Worm (Caenorhabditis elegans) whole organism, dauer: ENCODE measurements around the gene lin-9.

Experiments used
- unc-62 ChIP-seq: sonication (generic microtip); optimal IDR thresholded peaks from 2 replicates; lab custom pipeline; 2017; ENCODE audit warnings: missing biosample characterization, missing genetic modification reagents, missing genetic modification characterization

lin-9 gene

DNA sequence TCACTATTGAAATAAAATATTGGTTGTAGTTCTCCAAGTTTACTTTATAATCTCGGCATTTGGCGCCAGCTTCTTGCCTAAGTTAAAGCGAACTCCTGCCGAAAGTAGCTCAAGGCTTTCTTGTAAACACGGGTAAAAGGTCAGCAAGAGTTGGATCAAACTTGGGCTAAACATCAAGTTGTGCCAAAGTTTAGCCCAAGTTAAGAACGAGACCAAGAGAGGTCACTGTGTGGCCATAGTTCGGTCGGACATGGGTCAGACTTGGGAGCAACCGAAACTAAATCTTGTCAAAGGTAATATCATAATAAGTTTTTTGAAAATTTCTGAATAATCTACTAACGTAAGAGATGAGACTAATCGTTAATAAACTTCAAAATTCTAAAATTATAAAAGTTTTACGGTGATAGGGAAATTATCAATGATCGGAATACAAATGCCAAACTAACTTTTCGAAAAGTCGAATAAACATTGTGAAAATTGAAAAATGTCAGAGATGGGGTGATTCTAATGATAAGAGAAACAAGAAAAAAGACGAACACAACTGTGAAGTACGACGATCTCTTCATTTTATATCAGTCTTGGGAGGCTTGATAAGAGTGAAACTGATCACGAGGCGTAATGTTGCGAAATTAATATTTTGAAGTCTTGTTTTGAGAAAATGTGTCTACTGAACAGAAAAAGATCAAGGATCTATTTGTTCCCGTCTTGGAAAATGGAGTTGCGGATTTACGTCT lies 35.8 kb downstream of the lin-9 start:
- no peak for TF ChIP-seq unc-62 (GFP tag; lab: Kevin White, UChicago)

DNA sequence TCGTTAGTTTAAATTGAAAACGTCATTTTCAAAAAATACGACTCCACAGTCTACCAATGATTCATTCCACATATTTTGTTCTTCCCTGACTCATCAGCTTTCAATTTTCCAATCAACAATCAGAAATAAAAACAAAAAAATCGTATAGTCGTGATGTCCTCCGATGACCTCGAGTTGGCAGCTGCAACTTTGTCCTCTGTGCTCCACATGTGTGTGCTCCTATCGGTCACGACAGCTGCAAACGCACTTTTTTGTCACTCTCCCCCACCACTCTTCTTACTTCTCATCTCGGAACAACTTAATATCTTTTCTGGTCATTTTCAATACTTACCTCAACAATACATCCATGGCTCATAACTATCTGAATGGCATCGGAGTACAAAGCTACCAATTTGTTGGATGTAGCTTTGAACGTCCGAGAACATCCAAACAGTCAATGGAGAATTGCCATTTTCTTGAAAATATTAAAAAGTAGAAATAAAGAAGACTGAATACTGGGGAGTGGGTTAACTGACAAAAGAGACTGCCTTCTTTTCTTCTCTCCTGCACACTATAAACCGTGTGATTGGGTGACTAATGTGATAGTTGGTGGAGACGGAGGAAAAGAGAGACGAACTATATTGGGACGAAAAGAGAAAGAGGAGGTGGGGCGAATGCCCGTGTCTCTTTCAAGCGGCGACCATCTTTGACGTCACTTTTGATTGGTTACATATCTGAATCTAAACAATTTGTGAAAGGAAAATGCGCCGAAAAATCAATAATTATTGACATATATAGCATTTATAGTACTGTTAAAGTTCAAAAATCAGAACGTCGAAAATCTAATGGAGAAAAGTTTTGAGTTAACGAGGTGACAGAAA lies 36.7 kb downstream of the lin-9 start:
- TF ChIP-seq unc-62 (GFP tag; lab: Kevin White, UChicago): no peak

DNA sequence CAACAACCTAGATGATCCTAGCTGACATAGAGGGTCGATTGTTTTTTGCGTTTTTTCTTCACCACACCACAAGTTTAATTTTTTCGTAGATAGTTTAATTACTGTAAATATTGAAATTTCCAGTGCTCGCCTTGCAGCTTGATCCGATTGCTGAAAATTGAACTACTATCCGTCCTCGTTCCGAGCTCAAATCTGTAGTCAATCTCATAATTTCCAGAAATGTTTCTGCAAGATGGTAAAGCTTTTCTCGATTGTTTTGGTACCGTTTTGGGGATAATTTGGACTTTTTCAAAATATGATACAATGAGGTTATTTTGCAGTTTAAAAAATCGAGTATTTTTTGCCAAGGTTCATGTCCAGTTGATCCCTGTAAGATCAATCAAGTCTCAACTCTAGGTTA lies 37.9 kb downstream of the lin-9 start:
- TF ChIP-seq unc-62 (GFP tag; lab: Kevin White, UChicago): no peak

DNA sequence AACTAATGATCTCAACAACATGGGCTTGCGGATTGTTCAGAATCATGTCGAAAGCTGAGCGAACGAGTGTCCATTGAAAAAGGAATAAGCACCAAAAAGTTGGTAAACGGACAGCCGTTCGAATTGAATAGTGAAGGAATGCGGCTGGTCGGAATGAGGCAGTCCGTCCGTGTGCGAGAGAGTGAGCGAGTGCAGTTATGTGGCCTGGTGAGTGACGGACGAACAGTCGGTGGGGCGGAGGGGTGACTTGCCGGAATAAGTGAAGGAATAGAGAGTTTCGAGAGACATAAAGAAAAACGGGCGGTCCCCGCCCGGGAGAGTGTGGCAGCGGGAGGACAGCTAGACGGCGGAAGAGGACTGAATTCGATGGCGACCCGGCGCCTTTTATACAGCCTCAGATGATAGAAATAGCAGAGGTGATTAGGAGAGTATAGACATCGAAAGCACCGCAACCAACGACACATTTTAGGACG lies 38.6 kb downstream of the lin-9 start:
- no peak for TF ChIP-seq unc-62 (GFP tag; lab: Kevin White, UChicago)

DNA sequence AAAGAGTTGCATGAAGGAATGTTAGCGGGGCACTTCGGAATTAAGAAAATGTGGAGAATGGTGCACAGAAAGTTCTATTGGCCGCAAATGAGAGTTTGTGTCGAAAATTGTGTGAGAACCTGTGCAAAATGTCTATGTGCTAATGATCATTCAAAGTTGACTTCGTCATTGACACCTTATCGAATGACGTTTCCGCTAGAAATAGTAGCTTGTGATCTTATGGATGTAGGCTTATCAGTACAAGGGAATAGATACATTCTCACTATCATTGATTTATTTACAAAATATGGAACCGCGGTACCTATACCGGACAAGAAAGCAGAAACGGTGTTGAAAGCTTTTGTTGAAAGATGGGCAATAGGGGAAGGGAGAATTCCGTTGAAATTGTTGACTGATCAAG lies 45.4 kb downstream of the lin-9 start:
- no peak for TF ChIP-seq unc-62 (GFP tag; lab: Kevin White, UChicago)

DNA sequence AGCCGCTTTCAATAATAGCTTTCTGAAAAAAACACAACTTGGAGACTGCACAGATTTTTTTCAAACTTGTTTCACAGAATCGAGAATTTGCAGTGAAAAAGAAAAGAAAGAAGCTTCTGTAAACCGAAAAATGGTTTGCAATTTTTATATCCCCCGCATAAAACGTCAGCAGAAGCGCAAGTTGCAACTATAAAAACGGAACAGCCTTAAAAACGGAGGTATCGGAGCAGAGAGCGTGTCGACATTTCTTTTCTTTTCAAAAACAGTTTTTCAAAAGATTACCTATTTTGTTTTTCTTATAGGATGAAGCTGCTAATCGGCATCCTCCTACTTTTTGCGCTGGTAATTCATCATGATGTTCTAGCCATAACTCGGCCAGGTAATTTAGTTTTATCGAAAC lies 52.0 kb downstream of the lin-9 start, which contains the start of gene plg-1:
TSS of gene plg-1 (plus strand) at position 301 of the 400 bp plus-strand sequence.
- TF ChIP-seq unc-62 (GFP tag; lab: Kevin White, UChicago): no peak

DNA sequence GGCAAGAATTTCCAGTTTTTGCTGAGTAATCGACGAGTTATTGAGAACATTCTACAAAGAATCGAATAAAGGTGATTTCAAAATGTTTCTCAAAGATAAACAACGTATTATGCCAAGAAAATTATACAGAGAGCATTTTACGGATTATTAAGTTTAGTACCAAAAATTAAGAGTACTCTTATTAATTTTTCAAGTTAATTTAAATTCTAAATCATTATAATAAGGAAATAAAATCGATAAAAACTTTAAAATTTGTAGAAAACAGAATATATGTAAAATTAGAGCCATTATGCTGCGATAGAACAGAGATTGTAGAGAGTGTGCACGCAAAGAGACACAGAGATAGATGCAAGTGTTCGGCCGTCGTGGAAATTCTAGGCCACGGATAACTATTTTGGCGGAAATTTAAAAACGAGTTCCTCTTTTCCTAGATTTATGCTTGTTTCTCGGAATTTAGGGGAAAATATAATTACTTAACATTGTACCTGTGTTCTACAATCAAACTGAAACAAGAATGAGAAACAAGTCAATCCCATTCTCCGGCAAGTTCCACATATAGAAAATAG lies 53.4 kb downstream of the lin-9 start, which contains the start of gene F44E2.9:
TSS of gene F44E2.9 (minus strand) at position 51 of the 566 bp plus-strand sequence.
- TF ChIP-seq unc-62 (GFP tag; lab: Kevin White, UChicago): no peak
